Comparison of ENCODE assay signal across 2 worm cellular contexts in genomic region chrV:5790497-5791280, ce11.
TF ChIP-seq lines count a peak whose summit lies in the region.

Gene nhr-142, minus strand, starts transcription at chrV:5790553.
Gene F44E7.9, plus strand, starts transcription at chrV:5791230.

TF ChIP-seq in whole organism, L4 larva, 104 proteins besides CTCF, POLR2A, EP300 and RAD21 (continued from another document):
- TF ChIP-seq lir-3 (tag; optimal IDR thresholded peaks at IDR 0.05; lab: Kevin White, UChicago), result peak; percentile 2
- peak; percentile 83 for TF ChIP-seq spr-1 (tag; optimal IDR thresholded peaks at IDR 0.05; lab: Kevin White, UChicago)
- TF ChIP-seq aly-2 (tag; optimal IDR thresholded peaks at IDR 0.05; lab: Kevin White, UChicago), result no peak
- TF ChIP-seq hlh-11 (tag; optimal IDR thresholded peaks at IDR 0.05; lab: Kevin White, UChicago), result peak; percentile 80
- TF ChIP-seq duxl-1 (tag; optimal IDR thresholded peaks at IDR 0.05; lab: Kevin White, UChicago; ENCODE audit: poor library complexity), result peak; percentile 37
- peak; percentile 76 for TF ChIP-seq arid-1 (GFP tag; conservative IDR thresholded peaks at IDR 0.05; lab: Robert Waterston, UW)
- 0 out of 2 replicates have a peak, but pooled peaks have one; percentile 52 for TF ChIP-seq lin-29 (GFP tag; IDR thresholded peaks at IDR 0.05; lab: Robert Waterston, UW)
- 0 out of 2 replicates have a peak, but pooled peaks have one; percentile 54 for TF ChIP-seq zfp-3 (GFP tag; conservative IDR thresholded peaks at IDR 0.05; lab: Robert Waterston, UW)
- TF ChIP-seq nhr-102 (tag; optimal IDR thresholded peaks at IDR 0.05; lab: Kevin White, UChicago), result peak; percentile 92
- 0 out of 2 replicates have a peak, but pooled peaks have one; percentile 31 for TF ChIP-seq mxl-2 (GFP tag; conservative IDR thresholded peaks at IDR 0.05; lab: Robert Waterston, UW)
- TF ChIP-seq pha-4 (GFP tag; IDR thresholded peaks at IDR 0.05; lab: Robert Waterston, UW), result peak; percentile 71
- no peak for TF ChIP-seq pha-4 (tag; optimal IDR thresholded peaks at IDR 0.05; lab: Kevin White, UChicago)
- no peak for TF ChIP-seq dmd-8 (GFP tag; IDR thresholded peaks at IDR 0.05; lab: Robert Waterston, UW)
- TF ChIP-seq lin-15B (tag; optimal IDR thresholded peaks at IDR 0.05; lab: Kevin White, UChicago), result no peak
- TF ChIP-seq zip-2 (tag; optimal IDR thresholded peaks at IDR 0.05; lab: Kevin White, UChicago), result peak; percentile 14
- peak; percentile 16 for TF ChIP-seq pqm-1 (tag; optimal IDR thresholded peaks at IDR 0.05; lab: Kevin White, UChicago)
- TF ChIP-seq dpl-1 (GFP tag; optimal IDR thresholded peaks at IDR 0.05; lab: Kevin White, UChicago), result peak; percentile 83
- no peak for TF ChIP-seq mxl-3 (GFP tag; optimal IDR thresholded peaks at IDR 0.05; lab: Kevin White, UChicago)

TF ChIP-seq in whole organism, late embryonic, 69 proteins besides CTCF, POLR2A, EP300 and RAD21 (continued from another document):
- peak; percentile 22 for TF ChIP-seq che-1 (tag; optimal IDR thresholded peaks at IDR 0.05; lab: Kevin White, UChicago)
